Fruit fly (Drosophila melanogaster) whole organism, embryonic: ENCODE measurements around the gene CG31406.
A peak's percentile ranks its signal among the peaks of the same experiment; 100 is the strongest.

Experiments used
- Antp ChIP-seq: fragments of 200-800 bp; sonication (Bioruptor generic); optimal IDR thresholded peaks from 3 replicates; lab custom pipeline; 2016; ENCODE audit warnings: missing biosample characterization, missing genetic modification characterization
- CG11085 ChIP-seq: fragments of 200-800 bp; sonication (Bioruptor generic); IDR thresholded peaks from 2 replicates; pipeline ENCODE4 v1.3.6; 2022; ENCODE audit warnings: missing biosample characterization, missing genetic modification characterization
- CG15269 ChIP-seq: fragments of 200-800 bp; sonication (Bioruptor generic); optimal IDR thresholded peaks from 2 replicates; lab custom pipeline; 2018; ENCODE audit warnings: missing biosample characterization, mild to moderate bottlenecking, missing genetic modification characterization, moderate library complexity
- CG15601 ChIP-seq: fragments of 200-800 bp; sonication (Bioruptor generic); optimal IDR thresholded peaks from 3 replicates; lab custom pipeline; 2019; ENCODE audit warnings: missing biosample characterization, mild to moderate bottlenecking, missing genetic modification characterization, moderate library complexity
- CG16815 ChIP-seq: fragments of 200-800 bp; sonication (Bioruptor generic); optimal IDR thresholded peaks from 3 replicates; lab custom pipeline; 2017; ENCODE audit warnings: missing biosample characterization, mild to moderate bottlenecking, missing genetic modification characterization
- CG17829 ChIP-seq: fragments of 200-800 bp; optimal IDR thresholded peaks from 2 replicates; lab custom pipeline; 2019; ENCODE audit warnings: missing biosample characterization, mild to moderate bottlenecking, missing genetic modification characterization, moderate library complexity
- CG18476 ChIP-seq: fragments of 200-800 bp; sonication (Bioruptor generic); optimal IDR thresholded peaks from 2 replicates; lab custom pipeline; 2016; ENCODE audit warnings: missing biosample characterization, mild to moderate bottlenecking, missing genetic modification characterization
- CG18619 ChIP-seq: fragments of 200-800 bp; sonication (Bioruptor generic); optimal IDR thresholded peaks from 3 replicates; lab custom pipeline; 2017; ENCODE audit warnings: missing biosample characterization, mild to moderate bottlenecking, missing genetic modification characterization
- CG30020 ChIP-seq: fragments of 200-800 bp; optimal IDR thresholded peaks from 2 replicates; lab custom pipeline; 2019; ENCODE audit warnings: missing biosample characterization, mild to moderate bottlenecking, missing genetic modification characterization, moderate library complexity
- CG34376 ChIP-seq: fragments of 200-800 bp; sonication (Bioruptor generic); optimal IDR thresholded peaks from 2 replicates; lab custom pipeline; 2018; ENCODE audit warnings: missing biosample characterization, mild to moderate bottlenecking, missing genetic modification characterization
- CG3995 ChIP-seq: fragments of 200-800 bp; sonication (Bioruptor generic); optimal IDR thresholded peaks from 3 replicates; lab custom pipeline; 2016; ENCODE audit warnings: missing biosample characterization, missing genetic modification characterization
- CG5180 ChIP-seq: fragments of 200-800 bp; sonication (Bioruptor generic); optimal IDR thresholded peaks from 3 replicates; lab custom pipeline; 2017; ENCODE audit warnings: missing biosample characterization, missing genetic modification characterization, mild to moderate bottlenecking, moderate library complexity, missing genetic modification reagents
- CG6683 ChIP-seq: fragments of 200-800 bp; sonication (Bioruptor generic); optimal IDR thresholded peaks from 2 replicates; lab custom pipeline; 2017; ENCODE audit warnings: missing biosample characterization, mild to moderate bottlenecking, missing genetic modification characterization, missing genetic modification reagents
- CG7556 ChIP-seq: fragments of 200-800 bp; sonication (Bioruptor generic); optimal IDR thresholded peaks from 2 replicates; lab custom pipeline; 2017; ENCODE audit warnings: missing biosample characterization, mild to moderate bottlenecking, missing genetic modification characterization
- CG7745 ChIP-seq: fragments of 200-800 bp; sonication (Bioruptor generic); optimal IDR thresholded peaks from 2 replicates; lab custom pipeline; 2018; ENCODE audit warnings: missing biosample characterization, mild to moderate bottlenecking, missing genetic modification characterization, moderate library complexity
- CG8359 ChIP-seq: fragments of 200-800 bp; sonication (Bioruptor generic); optimal IDR thresholded peaks from 2 replicates; lab custom pipeline; 2017; ENCODE audit warnings: missing biosample characterization, mild to moderate bottlenecking, missing genetic modification characterization, borderline replicate concordance
- CG9609 ChIP-seq: fragments of 200-800 bp; sonication (Bioruptor generic); optimal IDR thresholded peaks from 3 replicates; lab custom pipeline; 2016; ENCODE audit warnings: missing biosample characterization, missing genetic modification characterization
- CG9797 ChIP-seq: fragments of 200-800 bp; sonication (Bioruptor generic); optimal IDR thresholded peaks from 3 replicates; lab custom pipeline; 2018; ENCODE audit warnings: missing biosample characterization, mild to moderate bottlenecking, missing genetic modification characterization
- D19A ChIP-seq: fragments of 200-800 bp; optimal IDR thresholded peaks from 3 replicates; lab custom pipeline; 2019; ENCODE audit warnings: missing biosample characterization, mild to moderate bottlenecking, missing genetic modification characterization, moderate library complexity
- GATAe ChIP-seq: fragments of 200-800 bp; sonication (Bioruptor generic); conservative IDR thresholded peaks from 2 replicates; pipeline ENCODE4 v1.3.6; 2022; ENCODE audit warnings: missing biosample characterization, missing genetic modification characterization
- HLH3B ChIP-seq: fragments of 200-800 bp; sonication (Bioruptor generic); IDR thresholded peaks from 2 replicates; pipeline ENCODE4 v1.3.6; 2022; ENCODE audit warnings: missing biosample characterization, missing genetic modification characterization
- Hey ChIP-seq: fragments of 200-800 bp; sonication (Bioruptor generic); optimal IDR thresholded peaks from 3 replicates; lab custom pipeline; 2018; ENCODE audit warnings: missing biosample characterization, mild to moderate bottlenecking, missing genetic modification characterization
- HmgZ ChIP-seq: fragments of 200-800 bp; sonication (Bioruptor generic); optimal IDR thresholded peaks from 2 replicates; lab custom pipeline; 2018; ENCODE audit warnings: missing biosample characterization, mild to moderate bottlenecking, missing genetic modification characterization
- Hr3 ChIP-seq: fragments of 200-800 bp; sonication (Bioruptor generic); optimal IDR thresholded peaks from 3 replicates; lab custom pipeline; 2016; ENCODE audit warnings: missing biosample characterization, missing genetic modification characterization
- Hr39 ChIP-seq: fragments of >200 bp; optimal IDR thresholded peaks from 2 replicates; lab custom pipeline; 2017
- MTF-1 ChIP-seq: fragments of 200-800 bp; sonication (Bioruptor generic); optimal IDR thresholded peaks from 2 replicates; lab custom pipeline; 2018; ENCODE audit warnings: missing biosample characterization, mild to moderate bottlenecking, missing genetic modification characterization, borderline replicate concordance
- Mad ChIP-seq: fragments of 200-800 bp; sonication (Bioruptor generic); optimal IDR thresholded peaks from 2 replicates; lab custom pipeline; 2016; ENCODE audit warnings: missing biosample characterization, missing genetic modification characterization
- Myb ChIP-seq: fragments of 200-800 bp; sonication (Bioruptor generic); optimal IDR thresholded peaks from 2 replicates; lab custom pipeline; 2016; ENCODE audit warnings: missing biosample characterization, missing genetic modification characterization
- Nf-YA ChIP-seq: fragments of 200-800 bp; sonication (Bioruptor generic); IDR thresholded peaks from 2 replicates; pipeline ENCODE4 v1.3.6; 2022; ENCODE audit warnings: missing biosample characterization, missing genetic modification characterization
- Pdp1 ChIP-seq, 2 experiments: fragments of 200-800 bp; sonication (Bioruptor generic); optimal IDR thresholded peaks; 3 replicates each; lab custom pipeline; 2016; ENCODE audit warnings: missing biosample characterization in 2 of 2, missing genetic modification characterization in 2 of 2, mild to moderate bottlenecking in 1 of 2, moderate library complexity in 1 of 2
- Sox100B ChIP-seq: fragments of 200-800 bp; sonication (Bioruptor generic); optimal IDR thresholded peaks from 3 replicates; lab custom pipeline; 2018; ENCODE audit warnings: missing biosample characterization, mild to moderate bottlenecking, missing genetic modification characterization
- ac ChIP-seq: fragments of 200-800 bp; sonication (Bioruptor generic); optimal IDR thresholded peaks from 3 replicates; lab custom pipeline; 2017; ENCODE audit warnings: missing biosample characterization, mild to moderate bottlenecking, missing genetic modification characterization
- danr ChIP-seq: fragments of 200-800 bp; sonication (Bioruptor generic); IDR thresholded peaks from 2 replicates; pipeline ENCODE4 v1.3.6; 2022; ENCODE audit warnings: missing biosample characterization, missing genetic modification characterization
- esg ChIP-seq: fragments of 200-800 bp; sonication (Bioruptor generic); conservative IDR thresholded peaks from 2 replicates; pipeline ENCODE4 v1.3.6; 2022; ENCODE audit warnings: missing biosample characterization, missing genetic modification characterization
- ewg ChIP-seq: fragments of 200-800 bp; sonication (Bioruptor generic); optimal IDR thresholded peaks from 3 replicates; lab custom pipeline; 2017; ENCODE audit warnings: mild to moderate bottlenecking, missing biosample characterization, missing genetic modification reagents, missing genetic modification characterization
- gcm ChIP-seq: fragments of 200-800 bp; sonication (Bioruptor generic); optimal IDR thresholded peaks from 2 replicates; lab custom pipeline; 2019; ENCODE audit warnings: missing biosample characterization, mild to moderate bottlenecking, missing genetic modification characterization, moderate library complexity
- gcm2 ChIP-seq: fragments of 200-800 bp; sonication (Bioruptor generic); optimal IDR thresholded peaks from 2 replicates; lab custom pipeline; 2016; ENCODE audit warnings: missing biosample characterization, missing genetic modification characterization
- gt ChIP-seq: fragments of 200-800 bp; sonication (Bioruptor generic); IDR thresholded peaks from 2 replicates; pipeline ENCODE4 v1.3.6; 2022; ENCODE audit warnings: missing biosample characterization, missing genetic modification characterization
- insv ChIP-seq, 2 experiments: fragments of 200-800 bp; sonication (Bioruptor generic); optimal IDR thresholded peaks; 3 replicates each; lab custom pipeline; 2016 to 2018; ENCODE audit warnings: missing biosample characterization in 2 of 2, missing genetic modification characterization in 2 of 2
- luna ChIP-seq: fragments of 200-800 bp; sonication (Bioruptor generic); optimal IDR thresholded peaks from 2 replicates; lab custom pipeline; 2016; ENCODE audit warnings: missing biosample characterization, missing genetic modification characterization
- oc ChIP-seq: fragments of 200-800 bp; sonication (Bioruptor generic); optimal IDR thresholded peaks from 2 replicates; lab custom pipeline; 2018; ENCODE audit warnings: missing biosample characterization, mild to moderate bottlenecking, missing genetic modification characterization, moderate library complexity
- pb ChIP-seq: fragments of 200-800 bp; sonication (Bioruptor generic); optimal IDR thresholded peaks from 3 replicates; lab custom pipeline; 2016; ENCODE audit warnings: missing biosample characterization, missing genetic modification characterization
- pho ChIP-seq: fragments of 200-800 bp; sonication (Bioruptor generic); optimal IDR thresholded peaks from 2 replicates; lab custom pipeline; 2016; ENCODE audit warnings: missing biosample characterization, missing genetic modification characterization
- pros ChIP-seq: fragments of 200-800 bp; sonication (Bioruptor generic); optimal IDR thresholded peaks from 3 replicates; lab custom pipeline; 2019; ENCODE audit warnings: missing biosample characterization, mild to moderate bottlenecking, missing genetic modification characterization, moderate library complexity
- slp2 ChIP-seq: fragments of 200-800 bp; sonication (Bioruptor generic); optimal IDR thresholded peaks from 2 replicates; lab custom pipeline; 2016; ENCODE audit warnings: missing biosample characterization, missing genetic modification characterization
- tx ChIP-seq: fragments of 200-800 bp; sonication (Bioruptor generic); optimal IDR thresholded peaks from 2 replicates; lab custom pipeline; 2016; ENCODE audit warnings: missing biosample characterization, missing genetic modification characterization
- unpg ChIP-seq: fragments of 200-800 bp; sonication (Bioruptor generic); optimal IDR thresholded peaks from 3 replicates; lab custom pipeline; 2018; ENCODE audit warnings: missing biosample characterization, mild to moderate bottlenecking, missing genetic modification characterization, moderate library complexity
- usp ChIP-seq: fragments of >200 bp; optimal IDR thresholded peaks from 2 replicates; lab custom pipeline; 2017; ENCODE audit warnings: missing biosample characterization, missing genetic modification characterization
- zen ChIP-seq: fragments of 200-800 bp; sonication (Bioruptor generic); optimal IDR thresholded peaks from 3 replicates; lab custom pipeline; 2018; ENCODE audit warnings: missing biosample characterization, mild to moderate bottlenecking, missing genetic modification characterization, moderate library complexity

The CG31406 gene

dm6 chr3R:10350741-10351629, 2.4 kb downstream of the CG31406 start (continued):
- TF ChIP-seq Sox100B (peak; percentile 79), Hey (tag; lab: Kevin White, UChicago) (peak; percentile 25), unpg (GFP tag; lab: Kevin White, UChicago) (peak; percentile 80), CG9609 (GFP tag; lab: Kevin White, UChicago) (peak; percentile 57), MTF-1 (GFP tag; lab: Kevin White, UChicago) (peak; percentile 66), Hr3 (GFP tag; lab: Kevin White, UChicago) (peak; percentile 75), gcm (GFP tag; lab: Kevin White, UChicago) (peak; percentile 52), pb (GFP tag; lab: Kevin White, UChicago) (peak; percentile 41), pros (GFP tag; lab: Kevin White, UChicago) (peak; percentile 70), HLH3B (GFP tag; lab: Robert Waterston, UW) (no peak), CG9797 (GFP tag; lab: Kevin White, UChicago) (no peak), Pdp1 (GFP tag; optimal IDR thresholded peaks at IDR 0.05; lab: Kevin White, UChicago) (peak; percentile 41 to 72), tx (GFP tag; lab: Kevin White, UChicago) (peak; percentile 63), CG7556 (peak; percentile 91), GATAe (GFP tag; lab: Robert Waterston, UW) (no peak), CG7745 (peak; percentile 49), CG17829 (tag; lab: Kevin White, UChicago) (peak; percentile 63), zen (peak; percentile 52), CG16815 (GFP tag; lab: Kevin White, UChicago) (peak; percentile 70), oc (peak; percentile 26), gt (GFP tag; lab: Robert Waterston, UW) (no peak), CG18476 (peak; percentile 73), insv (GFP tag; optimal IDR thresholded peaks at IDR 0.05; lab: Kevin White, UChicago) (peak in 1 of 2 experiments; percentile 23), CG5180 (GFP tag; lab: Kevin White, UChicago) (peak; percentile 35), pho (GFP tag; lab: Kevin White, UChicago) (peak; percentile 88), CG11085 (GFP tag; lab: Robert Waterston, UW) (no peak), CG15601 (peak; percentile 59), usp (GFP tag; lab: Kevin White, UChicago) (no peak), danr (no peak), CG30020 (tag; lab: Kevin White, UChicago) (no peak), ac (GFP tag; lab: Kevin White, UChicago) (peak; percentile 7), D19A (tag; lab: Kevin White, UChicago) (peak; percentile 71), CG6683 (peak; percentile 51), CG8359 (peak; percentile 6), Antp (peak; percentile 54), luna (peak; percentile 57), slp2 (GFP tag; lab: Kevin White, UChicago) (peak; percentile 13), Hr39 (no peak), HmgZ (tag; lab: Kevin White, UChicago) (peak; percentile 71), Myb (GFP tag; lab: Kevin White, UChicago) (peak; percentile 92), ewg (GFP tag; lab: Kevin White, UChicago) (peak; percentile 40), CG34376 (GFP tag; lab: Kevin White, UChicago) (peak; percentile 48), Mad (GFP tag; lab: Kevin White, UChicago) (peak; percentile 58), CG15269 (tag; lab: Kevin White, UChicago) (peak; percentile 90), esg (GFP tag; lab: Robert Waterston, UW) (no peak), CG18619 (peak; percentile 81), CG3995 (peak; percentile 58), gcm2 (GFP tag; lab: Kevin White, UChicago) (peak; percentile 62), Nf-YA (no peak)
